Worm (Caenorhabditis elegans) whole organism, L4/young adult: ENCODE data around the gene chkr-1.
"Not testable (repeated sequence)": the region's sequence is repeated elsewhere in the genome, so short reads cannot be mapped to it uniquely, and the experiment has no call there.

ENCODE experiments used
- W03F9.2 ChIP-seq: fragments of 150-350 bp; optimal IDR thresholded peaks from 2 replicates; lab custom pipeline; 2014; ENCODE audit warnings: missing biosample characterization, missing genetic modification characterization
- dao-5 ChIP-seq: sonication (generic microtip); optimal IDR thresholded peaks from 2 replicates; lab custom pipeline; 2016; ENCODE audit warnings: missing genotype, missing genetic modification characterization, moderate library complexity, missing compliant biosample characterization
- him-1 ChIP-seq: sonication (generic microtip); optimal IDR thresholded peaks from 2 replicates; lab custom pipeline; 2016; ENCODE audit warnings: missing genotype, missing genetic modification reagents, missing genetic modification characterization, missing compliant biosample characterization

DNA sequence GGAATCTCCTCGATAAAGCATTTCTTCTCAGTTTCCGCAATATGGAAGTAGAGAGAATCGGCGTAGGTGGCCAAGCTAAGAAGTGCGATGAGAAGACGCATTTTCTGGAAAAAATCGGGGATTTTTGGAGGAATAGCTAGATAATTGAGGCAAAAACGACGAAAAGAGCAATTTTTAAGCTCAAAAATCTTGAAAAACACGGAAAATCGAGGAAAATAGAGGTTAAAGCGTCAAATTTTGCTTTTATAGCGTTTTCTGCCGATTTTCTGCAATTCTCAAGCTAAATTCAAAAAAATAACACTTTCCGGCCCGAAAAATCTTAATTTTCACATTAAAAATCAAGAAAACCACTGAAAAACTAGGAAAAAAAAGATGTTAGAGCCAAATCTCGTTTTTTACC lies 19.5 kb upstream of the chkr-1 start, which contains the start of gene tmed-12:
- TF ChIP-seq W03F9.2, him-1, dao-5 (tag; lab: Kevin White, UChicago): not testable (repeated sequence)
